Worm (Caenorhabditis elegans): ENCODE measurements around the gene F48F7.6.
A peak's percentile ranks its signal among the peaks of the same experiment; 100 is the strongest.

The F48F7.6 gene

DNA sequence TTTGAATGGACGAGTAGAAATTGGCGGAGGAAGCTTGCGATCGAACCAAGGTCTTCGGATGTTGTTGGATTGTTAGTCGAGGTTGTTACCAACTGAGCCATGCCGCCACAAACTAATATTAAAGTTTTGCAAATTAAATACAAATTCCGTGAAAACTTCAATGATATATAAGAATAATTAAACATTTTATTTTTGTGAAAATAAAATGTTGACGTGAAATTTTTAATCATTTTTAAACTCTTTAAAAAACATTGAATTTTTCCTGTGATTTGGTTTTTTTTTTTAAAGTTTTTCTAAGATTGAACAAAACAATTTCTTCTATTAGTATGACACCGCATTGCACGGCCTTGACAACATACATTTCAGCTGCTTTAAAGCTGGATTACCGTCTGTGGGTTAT, 13.1 kb downstream of the F48F7.6 start, which contains the start of gene C31E10.11:
Gene C31E10.11, minus strand, starts transcription at position 101 of the 400 bp plus-strand sequence.
- TF ChIP-seq nhr-6 (tag; optimal IDR thresholded peaks at IDR 0.05) = no peak
- TF ChIP-seq ama-1 (optimal IDR thresholded peaks at IDR 0.05) = no peak
- TF ChIP-seq sem-4 (tag; optimal IDR thresholded peaks at IDR 0.05) = no peak
- TF ChIP-seq mab-5 (tag; optimal IDR thresholded peaks at IDR 0.05) = no peak
- no peak for TF ChIP-seq ztf-4 (tag; optimal IDR thresholded peaks at IDR 0.05)
- no peak for TF ChIP-seq peb-1 (tag; optimal IDR thresholded peaks at IDR 0.05)
- TF ChIP-seq elt-3 (tag; optimal IDR thresholded peaks at IDR 0.05) = no peak
- TF ChIP-seq blmp-1 (tag; optimal IDR thresholded peaks at IDR 0.05; ENCODE audit: insufficient read depth) = no peak
- TF ChIP-seq lsy-2 (tag; optimal IDR thresholded peaks at IDR 0.05) = no peak
- no peak for TF ChIP-seq nhr-129 (tag; optimal IDR thresholded peaks at IDR 0.05)
- TF ChIP-seq C34F6.9 (tag; optimal IDR thresholded peaks at IDR 0.05) = no peak
- TF ChIP-seq mbf-1 (tag; optimal IDR thresholded peaks at IDR 0.05) = no peak
- no peak for TF ChIP-seq crh-2 (tag; optimal IDR thresholded peaks at IDR 0.05)
- no peak for TF ChIP-seq nhr-11 (tag; optimal IDR thresholded peaks at IDR 0.05)
- TF ChIP-seq nhr-77 (tag; optimal IDR thresholded peaks at IDR 0.05) = no peak
- TF ChIP-seq alr-1 (tag; optimal IDR thresholded peaks at IDR 0.05) = no peak

DNA sequence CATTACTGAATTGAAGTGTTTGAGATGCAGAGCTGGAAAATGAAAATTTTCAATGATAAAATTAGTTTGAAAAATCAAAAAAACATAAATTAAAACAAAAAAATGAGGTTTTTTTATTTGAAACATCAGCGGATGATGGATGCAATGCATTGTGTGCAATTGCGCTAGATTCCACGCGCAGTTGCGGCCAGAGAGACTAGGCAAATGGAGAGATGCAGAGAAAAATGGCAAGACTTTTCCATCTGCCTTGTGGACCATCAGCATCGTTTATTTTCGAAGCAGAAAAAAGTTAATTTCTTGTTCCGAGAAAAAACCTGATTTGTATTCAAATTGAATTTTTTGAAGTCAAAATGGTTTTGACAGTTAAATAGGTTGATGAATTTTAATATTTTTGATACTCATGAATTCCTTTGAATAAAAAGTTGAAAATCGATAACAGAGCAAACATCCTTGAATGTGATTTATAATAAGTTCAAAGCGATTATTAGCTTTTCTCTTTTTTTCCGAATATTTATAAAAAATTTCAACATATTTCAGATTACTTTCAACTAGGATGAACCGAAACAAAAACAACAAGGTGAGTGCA, 18.3 kb downstream of the F48F7.6 start, which contains the start of the genes C31E10.5 and C31E10.6:
Gene C31E10.5, minus strand, starts transcription at position 32 of the 586 bp plus-strand sequence.
Gene C31E10.6, plus strand, starts transcription at position 536 of the 586 bp plus-strand sequence.
- no peak for TF ChIP-seq elt-1 (tag; optimal IDR thresholded peaks at IDR 0.05)
- no peak for TF ChIP-seq aly-2 (tag; optimal IDR thresholded peaks at IDR 0.05)
- TF ChIP-seq gmeb-1 (tag; optimal IDR thresholded peaks at IDR 0.05) = peak; percentile 46
- TF ChIP-seq nhr-6 (tag; optimal IDR thresholded peaks at IDR 0.05) = no peak
- TF ChIP-seq peb-1 (tag; optimal IDR thresholded peaks at IDR 0.05) = no peak
- peak; percentile 26 for TF ChIP-seq sem-4 (tag; optimal IDR thresholded peaks at IDR 0.05)
- no peak for TF ChIP-seq ceh-82 (tag; optimal IDR thresholded peaks at IDR 0.05)
- TF ChIP-seq unc-62 (GFP tag; optimal IDR thresholded peaks at IDR 0.05) = no peak
- no peak for TF ChIP-seq sma-9 (GFP tag; optimal IDR thresholded peaks at IDR 0.05)
- no peak for TF ChIP-seq sma-9 (tag; optimal IDR thresholded peaks at IDR 0.05)
- TF ChIP-seq egl-27 (tag; optimal IDR thresholded peaks at IDR 0.05) = no peak
- peak; percentile 49 for TF ChIP-seq lin-13 (GFP tag; optimal IDR thresholded peaks at IDR 0.05)
- TF ChIP-seq nhr-77 (tag; optimal IDR thresholded peaks at IDR 0.05) = no peak
- no peak for TF ChIP-seq unc-39 (tag; optimal IDR thresholded peaks at IDR 0.05)
- no peak for TF ChIP-seq nhr-25 (tag; optimal IDR thresholded peaks at IDR 0.05)
- TF ChIP-seq nhr-12 (tag; optimal IDR thresholded peaks at IDR 0.05) = no peak
- TF ChIP-seq F13H6.1 (tag; optimal IDR thresholded peaks at IDR 0.05) = peak; percentile 60
- TF ChIP-seq crh-2 (tag; optimal IDR thresholded peaks at IDR 0.05) = peak; percentile 45
- no peak for TF ChIP-seq snpc-4 (tag; optimal IDR thresholded peaks at IDR 0.05)
- no peak for TF ChIP-seq mbf-1 (tag; optimal IDR thresholded peaks at IDR 0.05)
- peak; percentile 66 for TF ChIP-seq C34F6.9 (tag; optimal IDR thresholded peaks at IDR 0.05)
- TF ChIP-seq unc-55 (GFP tag; optimal IDR thresholded peaks at IDR 0.05) = peak; percentile 71
- no peak for TF ChIP-seq nhr-237 (tag; optimal IDR thresholded peaks at IDR 0.05)
- TF ChIP-seq sma-3 (GFP tag; optimal IDR thresholded peaks at IDR 0.05) = peak; percentile 19
- TF ChIP-seq fos-1 (tag; optimal IDR thresholded peaks at IDR 0.05) = peak; percentile 34
- TF ChIP-seq nhr-11 (tag; optimal IDR thresholded peaks at IDR 0.05) = no peak
- no peak for TF ChIP-seq nhr-10 (tag; optimal IDR thresholded peaks at IDR 0.05)
- TF ChIP-seq ztf-11 (tag; optimal IDR thresholded peaks at IDR 0.05) = no peak
- TF ChIP-seq ztf-1 (GFP tag; conservative IDR thresholded peaks at IDR 0.05) = no peak
- TF ChIP-seq R02D3.7 (tag; optimal IDR thresholded peaks at IDR 0.05) = no peak
- no peak for TF ChIP-seq lin-11 (tag; optimal IDR thresholded peaks at IDR 0.05)
- TF ChIP-seq mdl-1 (tag; optimal IDR thresholded peaks at IDR 0.05) = peak in 1 of 2 experiments; percentile 7
- TF ChIP-seq lin-39 (tag; optimal IDR thresholded peaks at IDR 0.05) = no peak
- TF ChIP-seq skn-1 (tag; optimal IDR thresholded peaks at IDR 0.05) = no peak
- peak; percentile 61 for TF ChIP-seq nhr-129 (tag; optimal IDR thresholded peaks at IDR 0.05)
- TF ChIP-seq elt-3 (tag; optimal IDR thresholded peaks at IDR 0.05) = no peak
- no peak for TF ChIP-seq ceh-16 (tag; optimal IDR thresholded peaks at IDR 0.05)
- no peak for TF ChIP-seq ztf-4 (tag; optimal IDR thresholded peaks at IDR 0.05)
- no peak for TF ChIP-seq mab-5 (tag; optimal IDR thresholded peaks at IDR 0.05)
- no peak for TF ChIP-seq ama-1 (optimal IDR thresholded peaks at IDR 0.05)
- TF ChIP-seq nhr-21 (tag; optimal IDR thresholded peaks at IDR 0.05) = peak; percentile 14
- no peak for TF ChIP-seq ZK546.5 (tag; optimal IDR thresholded peaks at IDR 0.05)
- TF ChIP-seq nhr-23 (tag; optimal IDR thresholded peaks at IDR 0.05) = no peak
- TF ChIP-seq alr-1 (tag; optimal IDR thresholded peaks at IDR 0.05) = no peak
- no peak for TF ChIP-seq dmd-4 (tag; optimal IDR thresholded peaks at IDR 0.05)
- TF ChIP-seq lsy-2 (tag; optimal IDR thresholded peaks at IDR 0.05) = peak in 1 of 2 experiments; percentile 32
- no peak for TF ChIP-seq zag-1 (tag; optimal IDR thresholded peaks at IDR 0.05)
- no peak for TF ChIP-seq blmp-1 (tag; optimal IDR thresholded peaks at IDR 0.05; ENCODE audit: insufficient read depth)
- no peak for TF ChIP-seq Y55F3AM.14 (GFP tag; optimal IDR thresholded peaks at IDR 0.05)

Data from whole organism, L2 larva.